Fruit fly (Drosophila melanogaster): ENCODE measurements around the gene Sdic4.
"Not testable (repeated sequence)": the region's sequence is repeated elsewhere in the genome, so short reads cannot be mapped to it uniquely, and the experiment has no call there.

- TF ChIP-seq EcR (GFP tag; optimal IDR thresholded peaks at IDR 0.05); psq (optimal IDR thresholded peaks at IDR 0.05); Dll (optimal IDR thresholded peaks at IDR 0.05); pan (optimal IDR thresholded peaks at IDR 0.05); usp (GFP tag; optimal IDR thresholded peaks at IDR 0.05); CG8478 (optimal IDR thresholded peaks at IDR 0.05): not testable (repeated sequence)
These were observed 38.4 kb downstream of the Sdic4 start, which contains the start of gene Sdic2 for dm6 chrX:20186387-20186786.

All from whole organism.